Fruit fly (Drosophila melanogaster) whole organism, embryonic: ENCODE results near the gene Cul6.

ENCODE experiments used
- Abd-B ChIP-seq: fragments of 200-800 bp; sonication (Bioruptor generic); optimal IDR thresholded peaks from 2 replicates; lab custom pipeline; 2018; ENCODE audit warnings: missing biosample characterization, mild to moderate bottlenecking, missing genetic modification characterization, moderate library complexity
- Ada2b ChIP-seq: fragments of 200-800 bp; sonication (Bioruptor generic); IDR thresholded peaks from 2 replicates; pipeline ENCODE4 v1.3.6; 2022; ENCODE audit warnings: missing biosample characterization, missing genetic modification characterization
- Antp ChIP-seq: fragments of 200-800 bp; sonication (Bioruptor generic); optimal IDR thresholded peaks from 3 replicates; lab custom pipeline; 2016; ENCODE audit warnings: missing biosample characterization, missing genetic modification characterization
- Blimp-1 ChIP-seq: fragments of 200-800 bp; sonication (Bioruptor generic); optimal IDR thresholded peaks from 3 replicates; lab custom pipeline; 2018; ENCODE audit warnings: missing biosample characterization, missing genetic modification characterization, mild to moderate bottlenecking, moderate library complexity, missing genetic modification reagents
- C15 ChIP-seq: fragments of 200-800 bp; sonication (Bioruptor generic); IDR thresholded peaks from 3 replicates; pipeline ENCODE4 v1.3.6; 2022; ENCODE audit warnings: missing biosample characterization, missing genetic modification characterization
- CG10959 ChIP-seq: fragments of 200-800 bp; sonication (Bioruptor generic); IDR thresholded peaks from 2 replicates; pipeline ENCODE4 v1.3.6; 2022; ENCODE audit warnings: missing biosample characterization, missing genetic modification characterization
- CG11696 ChIP-seq: fragments of 200-800 bp; sonication (Bioruptor generic); IDR thresholded peaks from 2 replicates; pipeline ENCODE4 v1.3.6; 2022; ENCODE audit warnings: missing biosample characterization, missing genetic modification characterization
- CG12769 ChIP-seq: fragments of 200-800 bp; sonication (Bioruptor generic); optimal IDR thresholded peaks from 2 replicates; lab custom pipeline; 2019; ENCODE audit warnings: missing biosample characterization, mild to moderate bottlenecking, missing genetic modification characterization, moderate library complexity
- CG12942 ChIP-seq: fragments of 200-800 bp; sonication (Bioruptor generic); optimal IDR thresholded peaks from 3 replicates; lab custom pipeline; 2016; ENCODE audit warnings: missing biosample characterization, missing genetic modification characterization
- CG15479 ChIP-seq: fragments of 200-800 bp; sonication (Bioruptor generic); optimal IDR thresholded peaks from 3 replicates; lab custom pipeline; 2019; ENCODE audit warnings: missing biosample characterization, mild to moderate bottlenecking, missing genetic modification characterization, moderate library complexity
- CG1792 ChIP-seq: fragments of 200-800 bp; sonication (Bioruptor generic); optimal IDR thresholded peaks from 2 replicates; lab custom pipeline; 2016; ENCODE audit warnings: missing biosample characterization, missing genetic modification characterization
- CG18619 ChIP-seq: fragments of 200-800 bp; sonication (Bioruptor generic); optimal IDR thresholded peaks from 3 replicates; lab custom pipeline; 2017; ENCODE audit warnings: missing biosample characterization, mild to moderate bottlenecking, missing genetic modification characterization
- CG2199 ChIP-seq: fragments of 200-800 bp; sonication (Bioruptor generic); IDR thresholded peaks from 3 replicates; pipeline ENCODE4 v1.3.6; 2022; ENCODE audit warnings: missing biosample characterization, missing genetic modification characterization
- CG30020 ChIP-seq: fragments of 200-800 bp; optimal IDR thresholded peaks from 2 replicates; lab custom pipeline; 2019; ENCODE audit warnings: missing biosample characterization, mild to moderate bottlenecking, missing genetic modification characterization, moderate library complexity
- CG30431 ChIP-seq: fragments of 200-800 bp; sonication (Bioruptor generic); optimal IDR thresholded peaks from 2 replicates; lab custom pipeline; 2017; ENCODE audit warnings: missing biosample characterization, missing genetic modification characterization
- CG4707 ChIP-seq: fragments of 200-800 bp; sonication (Bioruptor generic); optimal IDR thresholded peaks from 2 replicates; lab custom pipeline; 2018; ENCODE audit warnings: missing biosample characterization, mild to moderate bottlenecking, missing genetic modification characterization, moderate library complexity
- CG6813 ChIP-seq: fragments of 200-800 bp; sonication (Bioruptor generic); optimal IDR thresholded peaks from 2 replicates; lab custom pipeline; 2017; ENCODE audit warnings: missing biosample characterization, missing genetic modification characterization, mild to moderate bottlenecking, moderate library complexity, missing genetic modification reagents
- CG6854 ChIP-seq: fragments of 200-800 bp; sonication (Bioruptor generic); optimal IDR thresholded peaks from 3 replicates; lab custom pipeline; 2017; ENCODE audit warnings: missing biosample characterization, mild to moderate bottlenecking, missing genetic modification characterization
- CG7271 ChIP-seq: fragments of 200-800 bp; sonication (Bioruptor generic); optimal IDR thresholded peaks from 2 replicates; lab custom pipeline; 2018; ENCODE audit warnings: missing biosample characterization, mild to moderate bottlenecking, missing genetic modification characterization, moderate library complexity
- CG7745 ChIP-seq: fragments of 200-800 bp; sonication (Bioruptor generic); optimal IDR thresholded peaks from 2 replicates; lab custom pipeline; 2018; ENCODE audit warnings: missing biosample characterization, mild to moderate bottlenecking, missing genetic modification characterization, moderate library complexity
- CG7839 ChIP-seq: fragments of 200-800 bp; sonication (Bioruptor generic); optimal IDR thresholded peaks from 3 replicates; lab custom pipeline; 2018; ENCODE audit warnings: missing biosample characterization, mild to moderate bottlenecking, missing genetic modification characterization, moderate library complexity
- CG8359 ChIP-seq: fragments of 200-800 bp; sonication (Bioruptor generic); optimal IDR thresholded peaks from 2 replicates; lab custom pipeline; 2017; ENCODE audit warnings: missing biosample characterization, mild to moderate bottlenecking, missing genetic modification characterization, borderline replicate concordance
- CG8765 ChIP-seq: fragments of 200-800 bp; sonication (Bioruptor generic); IDR thresholded peaks from 2 replicates; pipeline ENCODE4 v1.3.6; 2022; ENCODE audit warnings: missing biosample characterization, missing genetic modification characterization
- CG8944 ChIP-seq: fragments of 200-800 bp; sonication (Bioruptor generic); optimal IDR thresholded peaks from 3 replicates; lab custom pipeline; 2016; ENCODE audit warnings: missing biosample characterization, missing genetic modification characterization
- E2f2 ChIP-seq: fragments of 200-800 bp; sonication (Bioruptor generic); IDR thresholded peaks from 2 replicates; pipeline ENCODE4 v1.3.6; 2022; ENCODE audit warnings: missing biosample characterization, missing genetic modification characterization
- Hand ChIP-seq: fragments of 200-800 bp; sonication (Bioruptor generic); optimal IDR thresholded peaks from 2 replicates; lab custom pipeline; 2017; ENCODE audit warnings: mild to moderate bottlenecking, missing biosample characterization, missing genetic modification reagents, missing genetic modification characterization
- Jarid2 ChIP-seq: fragments of 200-800 bp; sonication (Bioruptor generic); optimal IDR thresholded peaks from 3 replicates; lab custom pipeline; 2017; ENCODE audit warnings: mild to moderate bottlenecking, missing biosample characterization, missing genetic modification reagents, missing genetic modification characterization
- Mad ChIP-seq: fragments of 200-800 bp; sonication (Bioruptor generic); optimal IDR thresholded peaks from 2 replicates; lab custom pipeline; 2016; ENCODE audit warnings: missing biosample characterization, missing genetic modification characterization
- Mrtf ChIP-seq: fragments of 200-800 bp; sonication (Bioruptor generic); IDR thresholded peaks from 3 replicates; pipeline ENCODE4 v1.3.6; 2022; ENCODE audit warnings: missing biosample characterization, missing genetic modification characterization
- Scr ChIP-seq: fragments of 200-800 bp; sonication (Bioruptor generic); IDR thresholded peaks from 2 replicates; pipeline ENCODE4 v1.3.6; 2022; ENCODE audit warnings: missing biosample characterization, missing genetic modification characterization; ENCODE audit not compliant: partially characterized antibody
- Sox102F ChIP-seq: fragments of 200-800 bp; sonication (Bioruptor generic); optimal IDR thresholded peaks from 2 replicates; lab custom pipeline; 2018; ENCODE audit warnings: missing biosample characterization, mild to moderate bottlenecking, missing genetic modification characterization, moderate library complexity
- Sry-β ChIP-seq: fragments of 200-800 bp; sonication (Bioruptor generic); optimal IDR thresholded peaks from 2 replicates; lab custom pipeline; 2018; ENCODE audit warnings: missing biosample characterization, mild to moderate bottlenecking, missing genetic modification characterization, moderate library complexity
- Sry-δ ChIP-seq: fragments of 200-800 bp; sonication (Bioruptor generic); optimal IDR thresholded peaks from 2 replicates; lab custom pipeline; 2016; ENCODE audit warnings: missing biosample characterization, missing genetic modification characterization
- YL-1 ChIP-seq: fragments of 200-800 bp; sonication (Bioruptor generic); optimal IDR thresholded peaks from 3 replicates; lab custom pipeline; 2017; ENCODE audit warnings: missing biosample characterization, mild to moderate bottlenecking, missing genetic modification characterization
- caup ChIP-seq: fragments of 200-800 bp; sonication (Bioruptor generic); optimal IDR thresholded peaks from 3 replicates; lab custom pipeline; 2017; ENCODE audit warnings: missing biosample characterization, mild to moderate bottlenecking, missing genetic modification characterization, moderate library complexity; ENCODE audit not compliant: severe bottlenecking
- crol ChIP-seq: fragments of 200-800 bp; sonication (Bioruptor generic); IDR thresholded peaks from 2 replicates; pipeline ENCODE4 v1.3.6; 2022; ENCODE audit warnings: missing biosample characterization, missing genetic modification characterization
- fd64A ChIP-seq: fragments of 200-800 bp; sonication (Bioruptor generic); optimal IDR thresholded peaks from 3 replicates; lab custom pipeline; 2018; ENCODE audit warnings: missing biosample characterization, mild to moderate bottlenecking, missing genetic modification characterization
- hb ChIP-seq: fragments of 200-800 bp; sonication (Bioruptor generic); IDR thresholded peaks from 3 replicates; pipeline ENCODE4 v1.3.6; 2022; ENCODE audit warnings: missing biosample characterization, missing genetic modification characterization; ENCODE audit not compliant: partially characterized antibody
- jing ChIP-seq: fragments of 200-800 bp; sonication (Bioruptor generic); optimal IDR thresholded peaks from 2 replicates; lab custom pipeline; 2018; ENCODE audit warnings: missing biosample characterization, mild to moderate bottlenecking, missing genetic modification characterization
- luna ChIP-seq: fragments of 200-800 bp; sonication (Bioruptor generic); optimal IDR thresholded peaks from 2 replicates; lab custom pipeline; 2016; ENCODE audit warnings: missing biosample characterization, missing genetic modification characterization
- phol ChIP-seq: fragments of 200-800 bp; sonication (Bioruptor generic); optimal IDR thresholded peaks from 3 replicates; lab custom pipeline; 2018; ENCODE audit warnings: missing biosample characterization, mild to moderate bottlenecking, missing genetic modification characterization, moderate library complexity
- psq ChIP-seq: fragments of 200-800 bp; sonication (Bioruptor generic); optimal IDR thresholded peaks from 2 replicates; lab custom pipeline; 2017; ENCODE audit warnings: missing biosample characterization, missing genetic modification characterization
- salm ChIP-seq: fragments of 200-800 bp; sonication (Bioruptor generic); optimal IDR thresholded peaks from 2 replicates; lab custom pipeline; 2018; ENCODE audit warnings: missing biosample characterization, mild to moderate bottlenecking, missing genetic modification characterization
- scrt ChIP-seq: fragments of 200-800 bp; sonication (Bioruptor generic); optimal IDR thresholded peaks from 2 replicates; lab custom pipeline; 2018; ENCODE audit warnings: missing biosample characterization, mild to moderate bottlenecking, missing genetic modification characterization, moderate library complexity
- seq ChIP-seq: fragments of 200-800 bp; sonication (Bioruptor generic); IDR thresholded peaks from 2 replicates; pipeline ENCODE4 v1.3.6; 2022; ENCODE audit warnings: missing biosample characterization, missing genetic modification characterization
- sima ChIP-seq: fragments of 200-800 bp; sonication (Bioruptor generic); optimal IDR thresholded peaks from 2 replicates; lab custom pipeline; 2016; ENCODE audit warnings: missing biosample characterization, missing genetic modification characterization
- tap ChIP-seq: fragments of 200-800 bp; optimal IDR thresholded peaks from 3 replicates; lab custom pipeline; 2019; ENCODE audit warnings: missing biosample characterization, mild to moderate bottlenecking, missing genetic modification characterization, moderate library complexity
- trem ChIP-seq: fragments of 200-800 bp; optimal IDR thresholded peaks from 3 replicates; lab custom pipeline; 2019; ENCODE audit warnings: missing biosample characterization, mild to moderate bottlenecking, missing genetic modification characterization, moderate library complexity
- tup ChIP-seq: fragments of 200-800 bp; sonication (Bioruptor generic); optimal IDR thresholded peaks from 2 replicates; lab custom pipeline; 2016; ENCODE audit warnings: missing biosample characterization, mild to moderate bottlenecking, missing genetic modification characterization, moderate library complexity

Gene Cul6

DNA sequence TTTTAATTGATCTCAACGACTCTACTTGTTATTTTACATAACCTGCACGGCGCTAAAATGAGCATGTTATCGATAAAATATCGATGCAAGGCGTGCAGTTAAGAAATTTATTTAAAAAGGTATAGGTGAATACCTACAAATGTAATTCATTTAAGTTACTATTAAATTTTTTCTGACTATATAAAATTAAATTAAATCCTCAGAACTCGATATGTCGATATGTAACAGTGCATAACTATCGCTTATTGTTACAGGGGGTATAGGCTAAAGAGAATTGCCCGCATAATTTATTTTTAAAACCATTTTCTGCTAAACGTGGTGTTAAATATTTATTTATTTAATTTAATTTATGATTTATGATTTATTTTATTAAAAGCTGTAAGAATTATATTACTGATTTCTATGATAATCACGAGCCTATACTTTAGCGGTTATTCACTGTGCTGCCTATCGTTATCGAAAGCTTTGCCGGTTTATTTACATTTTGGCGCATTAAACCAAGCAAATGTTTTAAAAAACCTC lies 6.4 kb upstream of the Cul6 start, which contains the start of the genes mRpL20 and Icmt:
TSS of gene mRpL20 (minus strand) at position 65 of the 522 bp plus-strand sequence.
TSS of gene Icmt (plus strand) at position 464 of the 522 bp plus-strand sequence.
- TF ChIP-seq CG8359 (GFP tag; lab: Kevin White, UChicago), result peak; percentile 25
- TF ChIP-seq CG7839 (tag; lab: Kevin White, UChicago), result peak; percentile 97
- TF ChIP-seq Abd-B (GFP tag; lab: Kevin White, UChicago), result peak; percentile 93
- peak; percentile 88 for TF ChIP-seq phol (tag; lab: Kevin White, UChicago)
- 0 out of 3 replicates have a peak, but pooled peaks have one; percentile 13 for TF ChIP-seq CG2199 (GFP tag; lab: Robert Waterston, UW)
- no peak for TF ChIP-seq CG7745
- TF ChIP-seq Mrtf (GFP tag; lab: Robert Waterston, UW), result peak; percentile 96
- peak; percentile 71 for TF ChIP-seq CG7271 (tag; lab: Kevin White, UChicago)
- peak; percentile 78 for TF ChIP-seq psq (GFP tag; lab: Kevin White, UChicago)
- peak; percentile 88 for TF ChIP-seq tap
- TF ChIP-seq CG18619 (GFP tag; lab: Kevin White, UChicago), result peak; percentile 87
- peak; percentile 76 for TF ChIP-seq CG30431 (GFP tag; lab: Kevin White, UChicago)
- TF ChIP-seq hb (GFP tag; lab: Robert Waterston, UW), result peak; percentile 81
- TF ChIP-seq sima (GFP tag; lab: Kevin White, UChicago), result no peak
- TF ChIP-seq CG11696 (GFP tag; lab: Robert Waterston, UW), result peak; percentile 87
- TF ChIP-seq fd64A (GFP tag; lab: Kevin White, UChicago), result no peak
- TF ChIP-seq Sry-β, result no peak
- TF ChIP-seq crol (GFP tag; lab: Robert Waterston, UW), result peak; percentile 50; the same call in 1 of the 2 replicates
- TF ChIP-seq Antp (GFP tag; lab: Kevin White, UChicago), result peak; percentile 56
- TF ChIP-seq tup (GFP tag; lab: Kevin White, UChicago), result peak; percentile 67
- TF ChIP-seq CG1792 (GFP tag; lab: Kevin White, UChicago), result no peak
- TF ChIP-seq CG12769 (tag; lab: Kevin White, UChicago), result peak; percentile 84
- TF ChIP-seq luna, result no peak
- peak; percentile 88 for TF ChIP-seq CG12942 (GFP tag; lab: Kevin White, UChicago)
- TF ChIP-seq Ada2b (GFP tag; lab: Robert Waterston, UW), result peak; percentile 93
- TF ChIP-seq C15 (GFP tag; lab: Robert Waterston, UW), result peak; percentile 93
- TF ChIP-seq Blimp-1 (GFP tag; lab: Kevin White, UChicago), result peak; percentile 84
- TF ChIP-seq CG10959 (GFP tag; lab: Robert Waterston, UW), result peak; percentile 78
- peak; percentile 54 for TF ChIP-seq CG6854
- TF ChIP-seq CG4707 (GFP tag; lab: Kevin White, UChicago), result peak; percentile 68
- peak; percentile 38 for TF ChIP-seq CG8944
- TF ChIP-seq Hand (GFP tag; lab: Kevin White, UChicago), result peak; percentile 83
- peak; percentile 97 for TF ChIP-seq Sox102F (GFP tag; lab: Kevin White, UChicago)
- TF ChIP-seq CG15479 (GFP tag; lab: Kevin White, UChicago), result no peak
- TF ChIP-seq CG6813 (GFP tag; lab: Kevin White, UChicago), result peak; percentile 61
- peak; percentile 92 for TF ChIP-seq CG8765
- peak; percentile 85 for TF ChIP-seq Scr (GFP tag; lab: Robert Waterston, UW)
- peak; percentile 71 for TF ChIP-seq CG30020
- peak; percentile 63 for TF ChIP-seq YL-1 (GFP tag; lab: Kevin White, UChicago)
- TF ChIP-seq E2f2, result peak; percentile 84
- TF ChIP-seq Mad (GFP tag; lab: Kevin White, UChicago), result peak; percentile 41
- TF ChIP-seq seq (GFP tag; lab: Robert Waterston, UW), result peak; percentile 92
- TF ChIP-seq scrt, result peak; percentile 51
- TF ChIP-seq salm (tag; lab: Kevin White, UChicago), result peak; percentile 92
- TF ChIP-seq caup (GFP tag; lab: Kevin White, UChicago), result peak; percentile 86
- peak; percentile 27 for TF ChIP-seq Jarid2 (GFP tag; lab: Kevin White, UChicago)
- TF ChIP-seq trem (tag; lab: Kevin White, UChicago), result peak; percentile 73
- TF ChIP-seq Sry-δ (GFP tag; lab: Kevin White, UChicago), result peak; percentile 33
- TF ChIP-seq jing, result peak; percentile 82
